Worm (Caenorhabditis elegans) whole organism, late embryonic: ENCODE measurements around the gene chtb-3.

Source experiments
- F13H6.1 ChIP-seq: sonication (generic microtip); optimal IDR thresholded peaks from 2 replicates; lab custom pipeline; 2016; ENCODE audit warnings: missing genetic modification characterization, missing compliant biosample characterization
- ama-1 ChIP-seq: fragments of 150-350 bp; optimal IDR thresholded peaks from 2 replicates; lab custom pipeline; 2014
- ceh-34 ChIP-seq: sonication (generic microtip); optimal IDR thresholded peaks from 2 replicates; lab custom pipeline; 2016; ENCODE audit warnings: mild to moderate bottlenecking, missing genetic modification characterization, missing compliant biosample characterization
- ceh-45 ChIP-seq: fragments of 200-800 bp; sonication (Bioruptor generic); IDR thresholded peaks from 2 replicates; pipeline ENCODE4 v1.3.6; 2022; ENCODE audit warnings: missing genetic modification reagents, missing genetic modification characterization, missing compliant biosample characterization
- ceh-6 ChIP-seq: fragments of 200-800 bp; sonication (Bioruptor generic); optimal IDR thresholded peaks from 2 replicates; lab custom pipeline; 2018; ENCODE audit warnings: mild to moderate bottlenecking, missing genetic modification characterization, missing compliant biosample characterization
- dve-1 ChIP-seq: sonication (generic microtip); optimal IDR thresholded peaks from 2 replicates; lab custom pipeline; 2017; ENCODE audit warnings: antibody characterized with exemption, mild to moderate bottlenecking, missing genetic modification characterization, missing compliant biosample characterization
- elt-2 ChIP-seq: sonication (generic microtip); optimal IDR thresholded peaks from 2 replicates; lab custom pipeline; 2016; ENCODE audit warnings: missing genetic modification reagents, missing genetic modification characterization, missing compliant biosample characterization
- hlh-15 ChIP-seq: sonication (generic microtip); optimal IDR thresholded peaks from 2 replicates; lab custom pipeline; 2016; ENCODE audit warnings: missing genetic modification characterization, missing compliant biosample characterization
- pqm-1 ChIP-seq: sonication (generic microtip); optimal IDR thresholded peaks from 2 replicates; lab custom pipeline; 2016; ENCODE audit warnings: missing genetic modification characterization, missing compliant biosample characterization
- ttx-3 ChIP-seq: sonication (generic microtip); optimal IDR thresholded peaks from 2 replicates; lab custom pipeline; 2016; ENCODE audit warnings: missing genetic modification reagents, missing genetic modification characterization, missing compliant biosample characterization

- TF ChIP-seq dve-1 (tag; lab: Kevin White, UChicago) (no peak), pqm-1 (tag; lab: Kevin White, UChicago) (no peak), F13H6.1 (no peak), ceh-45 (no peak), ceh-6 (GFP tag; lab: Kevin White, UChicago) (no peak), hlh-15 (tag; lab: Kevin White, UChicago) (no peak), ceh-34 (tag; lab: Kevin White, UChicago) (no peak), ttx-3 (tag; lab: Kevin White, UChicago) (no peak), elt-2 (no peak), ama-1 (no peak)
Observed at ce11 chrX:6326088-6326487, 6.6 kb upstream of the chtb-3 start, which contains the start of gene col-168.
